Worm (Caenorhabditis elegans): ENCODE results near the gene F43E2.6.

F43E2.6 gene

ce11 chrII:7368761-7369160 is at the start of gene F43E2.6:
F43E2.6 (minus strand) TSS chrII:7368861.
- TF ChIP-seq dmd-6 (GFP tag; IDR thresholded peaks at IDR 0.05) = no peak
- no peak for TF ChIP-seq F44E2.7 (GFP tag; IDR thresholded peaks at IDR 0.05)
- no peak for TF ChIP-seq zfp-2 (tag; optimal IDR thresholded peaks at IDR 0.05)
- no peak for TF ChIP-seq Y48G9A.11 (GFP tag; IDR thresholded peaks at IDR 0.05)
- TF ChIP-seq nhr-77 (tag; optimal IDR thresholded peaks at IDR 0.05) = no peak
- TF ChIP-seq Y105C5A.15 (GFP tag; IDR thresholded peaks at IDR 0.05) = no peak
- no peak for TF ChIP-seq nhr-237 (tag; optimal IDR thresholded peaks at IDR 0.05)
- TF ChIP-seq nhr-10 (tag; optimal IDR thresholded peaks at IDR 0.05) = no peak
- no peak for TF ChIP-seq nhr-76 (tag; optimal IDR thresholded peaks at IDR 0.05)
- TF ChIP-seq pqm-1 (tag; optimal IDR thresholded peaks at IDR 0.05) = no peak
- no peak for TF ChIP-seq ceh-44 (GFP tag; IDR thresholded peaks at IDR 0.05)
- TF ChIP-seq mdl-1 (tag; optimal IDR thresholded peaks at IDR 0.05) = no peak
- no peak for TF ChIP-seq tra-1 (GFP tag; IDR thresholded peaks at IDR 0.05)
- no peak for TF ChIP-seq mxl-3 (GFP tag; optimal IDR thresholded peaks at IDR 0.05)
- no peak for TF ChIP-seq lir-3 (tag; optimal IDR thresholded peaks at IDR 0.05)
- no peak for TF ChIP-seq lin-39 (tag; optimal IDR thresholded peaks at IDR 0.05)
- TF ChIP-seq F37D6.2 (tag; optimal IDR thresholded peaks at IDR 0.05) = no peak
- TF ChIP-seq zfp-3 (GFP tag; conservative IDR thresholded peaks at IDR 0.05) = no peak
- TF ChIP-seq ztf-7 (tag; optimal IDR thresholded peaks at IDR 0.05) = no peak

ce11 chrII:7413764-7414163 is 45.1 kb upstream of the F43E2.6 start:
- TF ChIP-seq php-3 (GFP tag; IDR thresholded peaks at IDR 0.05) (no peak), nhr-42 (GFP tag; IDR thresholded peaks at IDR 0.05) (no peak), unc-62 (GFP tag; optimal IDR thresholded peaks at IDR 0.05 in 1 of 2) (peak in 1 of 2 experiments; percentile 96), unc-62 (tag; optimal IDR thresholded peaks at IDR 0.05) (no peak)

ce11 chrII:7413275-7413674 is 44.6 kb upstream of the F43E2.6 start:
- TF ChIP-seq rbr-2 (tag; optimal IDR thresholded peaks at IDR 0.05) (no peak), nhr-77 (tag; optimal IDR thresholded peaks at IDR 0.05) (no peak), lsy-2 (tag; optimal IDR thresholded peaks at IDR 0.05) (no peak), hlh-11 (tag; optimal IDR thresholded peaks at IDR 0.05) (peak; percentile 29), ceh-62 (tag; optimal IDR thresholded peaks at IDR 0.05) (no peak), nhr-48 (tag; optimal IDR thresholded peaks at IDR 0.05) (peak; percentile 22), nhr-25 (tag; optimal IDR thresholded peaks at IDR 0.05; ENCODE audit: borderline replicate concordance, insufficient read depth) (peak; percentile 37), ZK337.2 (GFP tag; IDR thresholded peaks at IDR 0.05) (no peak), php-3 (GFP tag; IDR thresholded peaks at IDR 0.05) (no peak), unc-39 (tag; optimal IDR thresholded peaks at IDR 0.05) (no peak), spr-3 (GFP tag; optimal IDR thresholded peaks at IDR 0.05) (no peak), R02D3.7 (tag; optimal IDR thresholded peaks at IDR 0.05) (no peak), ceh-44 (GFP tag; IDR thresholded peaks at IDR 0.05) (no peak), mdl-1 (tag; optimal IDR thresholded peaks at IDR 0.05) (peak in 1 of 2 experiments; percentile 61), tra-1 (GFP tag; IDR thresholded peaks at IDR 0.05) (no peak), nhr-76 (tag; optimal IDR thresholded peaks at IDR 0.05) (no peak), lin-29 (GFP tag; IDR thresholded peaks at IDR 0.05) (no peak), fos-1 (tag; optimal IDR thresholded peaks at IDR 0.05) (no peak), lim-7 (GFP tag; IDR thresholded peaks at IDR 0.05) (no peak), nhr-28 (tag; optimal IDR thresholded peaks at IDR 0.05) (peak; percentile 35)

- TF ChIP-seq ces-1 (GFP tag; optimal IDR thresholded peaks at IDR 0.05) (no peak), hif-1 (tag; optimal IDR thresholded peaks at IDR 0.05) (no peak), T26A8.4 (GFP tag; IDR thresholded peaks at IDR 0.05) (no peak), nhr-48 (tag; optimal IDR thresholded peaks at IDR 0.05) (no peak), pqm-1 (tag; optimal IDR thresholded peaks at IDR 0.05) (no peak), sdz-12 (GFP tag; optimal IDR thresholded peaks at IDR 0.05) (no peak), dpl-1 (GFP tag; optimal IDR thresholded peaks at IDR 0.05) (no peak), hlh-30 (tag; optimal IDR thresholded peaks at IDR 0.05; ENCODE audit: insufficient read depth) (no peak), hlh-11 (tag; optimal IDR thresholded peaks at IDR 0.05) (no peak), mxl-3 (GFP tag; optimal IDR thresholded peaks at IDR 0.05) (no peak), D1046.2 (GFP tag; IDR thresholded peaks at IDR 0.05) (no peak), madf-5 (GFP tag; IDR thresholded peaks at IDR 0.05) (no peak), Y48G9A.11 (GFP tag; IDR thresholded peaks at IDR 0.05) (no peak), unc-39 (tag; optimal IDR thresholded peaks at IDR 0.05) (no peak)
These were observed 43.3 kb upstream of the F43E2.6 start, which contains the start of gene K02A2.5 for ce11 chrII:7411930-7412329. K02A2.5 (minus strand) TSS chrII:7412030.
